Worm (Caenorhabditis elegans): ENCODE measurements around the gene F09G8.10.

F09G8.10 gene

ce11 chrIII:8286824-8287223 lies 14.8 kb upstream of the F09G8.10 start:
- no peak for TF ChIP-seq unc-39 (tag; optimal IDR thresholded peaks at IDR 0.05)
- no peak for TF ChIP-seq elt-3 (tag; optimal IDR thresholded peaks at IDR 0.05)
- no peak for TF ChIP-seq nhr-23 (tag; optimal IDR thresholded peaks at IDR 0.05)
- peak; percentile 5 for TF ChIP-seq egl-5 (tag; optimal IDR thresholded peaks at IDR 0.05)

ce11 chrIII:8286003-8286402 lies 14.0 kb upstream of the F09G8.10 start:
- TF ChIP-seq nhr-25 (tag; optimal IDR thresholded peaks at IDR 0.05) (no peak), fkh-10 (GFP tag; optimal IDR thresholded peaks at IDR 0.05) (peak; percentile 74), mdl-1 (tag; optimal IDR thresholded peaks at IDR 0.05) (no peak)

- no peak for TF ChIP-seq nhr-25 (tag; optimal IDR thresholded peaks at IDR 0.05)
- TF ChIP-seq daf-12 (tag; optimal IDR thresholded peaks at IDR 0.05): no peak
- no peak for TF ChIP-seq ceh-16 (tag; optimal IDR thresholded peaks at IDR 0.05)
- TF ChIP-seq egl-5 (tag; optimal IDR thresholded peaks at IDR 0.05): no peak
- no peak for TF ChIP-seq mml-1 (tag; optimal IDR thresholded peaks at IDR 0.05)
- no peak for TF ChIP-seq ceh-28 (tag; optimal IDR thresholded peaks at IDR 0.05)
- no peak for TF ChIP-seq nhr-23 (tag; optimal IDR thresholded peaks at IDR 0.05)
- TF ChIP-seq elt-1 (tag; optimal IDR thresholded peaks at IDR 0.05): no peak
Observed at ce11 chrIII:8283525-8283924, 11.6 kb upstream of the F09G8.10 start.

ce11 chrIII:8281310-8281709 lies 9.3 kb upstream of the F09G8.10 start:
- no peak for TF ChIP-seq ztf-11 (tag; optimal IDR thresholded peaks at IDR 0.05)
- no peak for TF ChIP-seq nhr-237 (tag; optimal IDR thresholded peaks at IDR 0.05)

ce11 chrIII:8280352-8280751 lies 8.4 kb upstream of the F09G8.10 start:
- TF ChIP-seq ztf-11 (tag; optimal IDR thresholded peaks at IDR 0.05): no peak
- TF ChIP-seq fkh-2 (tag; optimal IDR thresholded peaks at IDR 0.05): no peak
- no peak for TF ChIP-seq unc-39 (tag; optimal IDR thresholded peaks at IDR 0.05)
- TF ChIP-seq nhr-28 (tag; optimal IDR thresholded peaks at IDR 0.05): no peak
- no peak for TF ChIP-seq ZK546.5 (tag; optimal IDR thresholded peaks at IDR 0.05)
- TF ChIP-seq snpc-4 (tag; optimal IDR thresholded peaks at IDR 0.05): no peak
- TF ChIP-seq pqm-1 (tag; optimal IDR thresholded peaks at IDR 0.05): no peak
- no peak for TF ChIP-seq ceh-82 (tag; optimal IDR thresholded peaks at IDR 0.05)
- TF ChIP-seq zag-1 (tag; optimal IDR thresholded peaks at IDR 0.05): no peak
- no peak for TF ChIP-seq hmg-11 (tag; optimal IDR thresholded peaks at IDR 0.05)
- no peak for TF ChIP-seq nhr-76 (tag; optimal IDR thresholded peaks at IDR 0.05)
- no peak for TF ChIP-seq fkh-10 (GFP tag; optimal IDR thresholded peaks at IDR 0.05)
- TF ChIP-seq egl-27 (tag; optimal IDR thresholded peaks at IDR 0.05): no peak
- TF ChIP-seq fos-1 (tag; optimal IDR thresholded peaks at IDR 0.05): no peak
- no peak for TF ChIP-seq ceh-16 (tag; optimal IDR thresholded peaks at IDR 0.05)
- TF ChIP-seq R02D3.7 (tag; optimal IDR thresholded peaks at IDR 0.05): no peak

- no peak for TF ChIP-seq nhr-25 (tag; optimal IDR thresholded peaks at IDR 0.05)
- no peak for TF ChIP-seq nhr-77 (tag; optimal IDR thresholded peaks at IDR 0.05)
- no peak for TF ChIP-seq jun-1 (tag; optimal IDR thresholded peaks at IDR 0.05)
- no peak for TF ChIP-seq ztf-11 (tag; optimal IDR thresholded peaks at IDR 0.05)
- no peak for TF ChIP-seq unc-39 (tag; optimal IDR thresholded peaks at IDR 0.05)
- TF ChIP-seq elt-1 (tag; optimal IDR thresholded peaks at IDR 0.05): peak; percentile 20
- TF ChIP-seq egl-5 (tag; optimal IDR thresholded peaks at IDR 0.05): no peak
Observed at ce11 chrIII:8279567-8279966, 7.6 kb upstream of the F09G8.10 start.

DNA sequence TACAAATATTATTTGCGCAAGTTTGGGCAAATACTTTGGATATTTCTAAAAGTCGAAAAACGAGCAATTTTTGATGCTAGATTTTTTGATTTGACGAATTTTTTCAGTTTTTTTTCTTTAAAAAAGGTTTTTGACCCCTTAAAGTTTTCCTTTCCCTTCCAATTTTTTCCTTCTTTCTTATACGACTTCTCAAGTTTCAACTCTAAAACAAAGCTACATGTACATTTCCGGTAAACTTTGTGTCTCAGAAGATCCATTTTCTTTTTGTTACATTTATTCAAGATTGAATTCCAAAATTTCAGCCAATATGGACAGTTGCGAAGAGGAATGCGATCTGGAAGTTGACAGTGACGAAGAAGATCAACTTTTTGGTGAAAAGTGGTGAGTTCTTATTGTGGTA lies 6.8 kb upstream of the F09G8.10 start, which contains the start of gene mig-10:
Gene mig-10, plus strand, starts transcription at position 301 of the 400 bp plus-strand sequence.
- TF ChIP-seq ceh-82 (tag; optimal IDR thresholded peaks at IDR 0.05) (no peak), ceh-16 (tag; optimal IDR thresholded peaks at IDR 0.05) (no peak), nhr-237 (tag; optimal IDR thresholded peaks at IDR 0.05) (no peak), mdl-1 (tag; optimal IDR thresholded peaks at IDR 0.05) (no peak), nhr-67 (tag; optimal IDR thresholded peaks at IDR 0.05) (no peak), ceh-28 (tag; optimal IDR thresholded peaks at IDR 0.05) (no peak), elt-3 (tag; optimal IDR thresholded peaks at IDR 0.05) (no peak), pqm-1 (tag; optimal IDR thresholded peaks at IDR 0.05) (no peak), eor-1 (tag; optimal IDR thresholded peaks at IDR 0.05) (no peak), lin-15B (tag; optimal IDR thresholded peaks at IDR 0.05) (no peak), ceh-9 (tag; optimal IDR thresholded peaks at IDR 0.05) (no peak), tbx-2 (tag; optimal IDR thresholded peaks at IDR 0.05) (no peak), skn-1 (tag; optimal IDR thresholded peaks at IDR 0.05) (no peak), nhr-25 (tag; optimal IDR thresholded peaks at IDR 0.05) (no peak)
